Fruit fly (Drosophila melanogaster) whole organism, embryonic: ENCODE measurements around the gene sqh.

ENCODE experiments used
- Asciz ChIP-seq: fragments of 200-800 bp; sonication (Bioruptor generic); optimal IDR thresholded peaks from 2 replicates; lab custom pipeline; 2017; ENCODE audit warnings: missing biosample characterization, mild to moderate bottlenecking, missing genetic modification characterization, missing genetic modification reagents
- Bdp1 ChIP-seq: fragments of 200-800 bp; sonication (Bioruptor generic); optimal IDR thresholded peaks from 3 replicates; lab custom pipeline; 2016; ENCODE audit warnings: missing biosample characterization, missing genetic modification characterization
- CG10321 ChIP-seq: fragments of 200-800 bp; sonication (Bioruptor generic); IDR thresholded peaks from 2 replicates; pipeline ENCODE4 v1.3.6; 2022; ENCODE audit warnings: missing biosample characterization, missing genetic modification characterization
- CG10366 ChIP-seq: fragments of 200-800 bp; sonication (Bioruptor generic); IDR thresholded peaks from 2 replicates; pipeline ENCODE4 v1.3.6; 2022; ENCODE audit warnings: missing biosample characterization, missing genetic modification characterization
- CG10565 ChIP-seq: fragments of 200-800 bp; sonication (Bioruptor generic); optimal IDR thresholded peaks from 3 replicates; lab custom pipeline; 2016; ENCODE audit warnings: missing biosample characterization, mild to moderate bottlenecking, missing genetic modification characterization
- CG10654 ChIP-seq: fragments of 200-800 bp; sonication (Bioruptor generic); optimal IDR thresholded peaks from 2 replicates; lab custom pipeline; 2016; ENCODE audit warnings: missing biosample characterization, missing genetic modification characterization
- CG10959 ChIP-seq: fragments of 200-800 bp; sonication (Bioruptor generic); IDR thresholded peaks from 2 replicates; pipeline ENCODE4 v1.3.6; 2022; ENCODE audit warnings: missing biosample characterization, missing genetic modification characterization
- CG11247 ChIP-seq: fragments of 200-800 bp; sonication (Bioruptor generic); IDR thresholded peaks from 2 replicates; pipeline ENCODE4 v1.3.6; 2022; ENCODE audit warnings: missing biosample characterization, missing genetic modification characterization
- CG11398 ChIP-seq: fragments of 200-800 bp; sonication (Bioruptor generic); optimal IDR thresholded peaks from 2 replicates; lab custom pipeline; 2016; ENCODE audit warnings: missing biosample characterization, missing genetic modification characterization
- CG11456 ChIP-seq: fragments of 200-800 bp; sonication (Bioruptor generic); IDR thresholded peaks from 3 replicates; pipeline ENCODE4 v1.3.6; 2022; ENCODE audit warnings: missing biosample characterization, missing genetic modification characterization
- CG12299 ChIP-seq: fragments of 200-800 bp; sonication (Bioruptor generic); optimal IDR thresholded peaks from 2 replicates; lab custom pipeline; 2018; ENCODE audit warnings: missing biosample characterization, mild to moderate bottlenecking, missing genetic modification characterization
- CG1233 ChIP-seq: fragments of 200-800 bp; sonication (Bioruptor generic); optimal IDR thresholded peaks from 4 replicates; lab custom pipeline; 2018; ENCODE audit warnings: missing biosample characterization, mild to moderate bottlenecking, missing genetic modification characterization
- CG14441 ChIP-seq: fragments of 200-800 bp; sonication (Bioruptor generic); IDR thresholded peaks from 2 replicates; pipeline ENCODE4 v1.3.6; 2022; ENCODE audit warnings: missing biosample characterization, missing genetic modification characterization
- CG14860 ChIP-seq: fragments of 200-800 bp; sonication (Bioruptor generic); IDR thresholded peaks from 3 replicates; pipeline ENCODE4 v1.3.6; 2022; ENCODE audit warnings: missing biosample characterization, missing genetic modification characterization; ENCODE audit not compliant: partially characterized antibody
- CG15514 ChIP-seq: fragments of 200-800 bp; sonication (Bioruptor generic); optimal IDR thresholded peaks from 3 replicates; lab custom pipeline; 2017; ENCODE audit warnings: missing biosample characterization, missing genetic modification characterization, mild to moderate bottlenecking, moderate library complexity, missing genetic modification reagents
- CG15696 ChIP-seq: fragments of 200-800 bp; sonication (Bioruptor generic); optimal IDR thresholded peaks from 2 replicates; lab custom pipeline; 2019; ENCODE audit warnings: missing biosample characterization, mild to moderate bottlenecking, missing genetic modification characterization, moderate library complexity
- CG17385 ChIP-seq: fragments of 200-800 bp; sonication (Bioruptor generic); optimal IDR thresholded peaks from 3 replicates; lab custom pipeline; 2018; ENCODE audit warnings: missing biosample characterization, mild to moderate bottlenecking, missing genetic modification characterization
- CG2120 ChIP-seq: fragments of 200-800 bp; sonication (Bioruptor generic); optimal IDR thresholded peaks from 3 replicates; lab custom pipeline; 2016; ENCODE audit warnings: missing biosample characterization, missing genetic modification characterization
- CG2129 ChIP-seq: fragments of 200-800 bp; sonication (Bioruptor generic); IDR thresholded peaks from 2 replicates; pipeline ENCODE4 v1.3.6; 2022; ENCODE audit warnings: missing biosample characterization, missing genetic modification characterization; ENCODE audit not compliant: partially characterized antibody
- CG31224 ChIP-seq: fragments of 200-800 bp; sonication (Bioruptor generic); IDR thresholded peaks from 2 replicates; pipeline ENCODE4 v1.3.6; 2022; ENCODE audit warnings: missing biosample characterization, missing genetic modification characterization
- CG4282 ChIP-seq: fragments of 200-800 bp; sonication (Bioruptor generic); optimal IDR thresholded peaks from 2 replicates; lab custom pipeline; 2016; ENCODE audit warnings: missing biosample characterization, missing genetic modification characterization
- CG5245 ChIP-seq: fragments of 200-800 bp; sonication (Bioruptor generic); optimal IDR thresholded peaks from 3 replicates; lab custom pipeline; 2016; ENCODE audit warnings: missing biosample characterization, missing genetic modification characterization
- CG6654 ChIP-seq: fragments of 200-800 bp; sonication (Bioruptor generic); optimal IDR thresholded peaks from 2 replicates; lab custom pipeline; 2017; ENCODE audit warnings: missing biosample characterization, mild to moderate bottlenecking, missing genetic modification characterization
- CG6854 ChIP-seq: fragments of 200-800 bp; sonication (Bioruptor generic); optimal IDR thresholded peaks from 3 replicates; lab custom pipeline; 2017; ENCODE audit warnings: missing biosample characterization, mild to moderate bottlenecking, missing genetic modification characterization
- CG7271 ChIP-seq: fragments of 200-800 bp; sonication (Bioruptor generic); optimal IDR thresholded peaks from 2 replicates; lab custom pipeline; 2018; ENCODE audit warnings: missing biosample characterization, mild to moderate bottlenecking, missing genetic modification characterization, moderate library complexity
- CG7839 ChIP-seq: fragments of 200-800 bp; sonication (Bioruptor generic); optimal IDR thresholded peaks from 3 replicates; lab custom pipeline; 2018; ENCODE audit warnings: missing biosample characterization, mild to moderate bottlenecking, missing genetic modification characterization, moderate library complexity
- CG8765 ChIP-seq: fragments of 200-800 bp; sonication (Bioruptor generic); IDR thresholded peaks from 2 replicates; pipeline ENCODE4 v1.3.6; 2022; ENCODE audit warnings: missing biosample characterization, missing genetic modification characterization
- Camta ChIP-seq: fragments of 200-800 bp; sonication (Bioruptor generic); optimal IDR thresholded peaks from 2 replicates; lab custom pipeline; 2016; ENCODE audit warnings: missing biosample characterization, missing genetic modification characterization
- CrebB ChIP-seq: fragments of 200-800 bp; sonication (Bioruptor generic); optimal IDR thresholded peaks from 3 replicates; lab custom pipeline; 2018; ENCODE audit warnings: missing biosample characterization, mild to moderate bottlenecking, missing genetic modification characterization
- Dref ChIP-seq: fragments of 200-800 bp; sonication (Bioruptor generic); IDR thresholded peaks from 2 replicates; pipeline ENCODE4 v1.3.6; 2022; ENCODE audit warnings: missing biosample characterization, missing genetic modification characterization
- MBD-R2 ChIP-seq: fragments of 200-800 bp; sonication (Bioruptor generic); IDR thresholded peaks from 2 replicates; pipeline ENCODE4 v1.3.6; 2022; ENCODE audit warnings: missing biosample characterization, missing genetic modification characterization
- NC2β ChIP-seq: fragments of 200-800 bp; sonication (Bioruptor generic); optimal IDR thresholded peaks from 2 replicates; lab custom pipeline; 2016; ENCODE audit warnings: missing biosample characterization, missing genetic modification characterization
- Opbp ChIP-seq: fragments of 200-800 bp; sonication (Bioruptor generic); IDR thresholded peaks from 3 replicates; pipeline ENCODE4 v1.3.6; 2022; ENCODE audit warnings: missing biosample characterization, missing genetic modification characterization; ENCODE audit not compliant: partially characterized antibody
- Sin3A ChIP-seq: fragments of >200 bp; optimal IDR thresholded peaks from 2 replicates; lab custom pipeline; 2018
- chif ChIP-seq, 2 experiments: fragments of 200-800 bp; sonication (Bioruptor generic); optimal IDR thresholded peaks; 3 replicates each; lab custom pipeline; 2016; ENCODE audit warnings: missing biosample characterization in 2 of 2, missing genetic modification characterization in 2 of 2
- crp ChIP-seq, 2 experiments: fragments of 200-800 bp; sonication (Bioruptor generic); optimal IDR thresholded peaks; 2 replicates in 1 of 2; 3 replicates in 1 of 2; lab custom pipeline; 2017; ENCODE audit warnings: missing biosample characterization in 2 of 2, missing genetic modification characterization in 2 of 2, mild to moderate bottlenecking in 1 of 2, moderate library complexity in 1 of 2
- fd102C ChIP-seq: fragments of 200-800 bp; sonication (Bioruptor generic); optimal IDR thresholded peaks from 2 replicates; lab custom pipeline; 2018; ENCODE audit warnings: missing biosample characterization, mild to moderate bottlenecking, missing genetic modification characterization, moderate library complexity
- insv ChIP-seq, 2 experiments: fragments of 200-800 bp; sonication (Bioruptor generic); optimal IDR thresholded peaks; 3 replicates each; lab custom pipeline; 2016 to 2018; ENCODE audit warnings: missing biosample characterization in 2 of 2, missing genetic modification characterization in 2 of 2
- jumu ChIP-seq: fragments of 200-800 bp; sonication (Bioruptor generic); optimal IDR thresholded peaks from 3 replicates; lab custom pipeline; 2016; ENCODE audit warnings: missing biosample characterization, missing genetic modification characterization
- lilli ChIP-seq: fragments of 200-800 bp; sonication (Bioruptor generic); optimal IDR thresholded peaks from 3 replicates; lab custom pipeline; 2016; ENCODE audit warnings: missing biosample characterization, missing genetic modification characterization
- nerfin-2 ChIP-seq: fragments of 200-800 bp; sonication (Bioruptor generic); IDR thresholded peaks from 2 replicates; pipeline ENCODE4 v1.3.6; 2022; ENCODE audit warnings: missing biosample characterization, missing genetic modification characterization; ENCODE audit not compliant: partially characterized antibody
- pita ChIP-seq: fragments of 200-800 bp; sonication (Bioruptor generic); optimal IDR thresholded peaks from 2 replicates; lab custom pipeline; 2017; ENCODE audit warnings: missing biosample characterization, mild to moderate bottlenecking, missing genetic modification characterization
- repo ChIP-seq: fragments of 200-800 bp; sonication (Bioruptor generic); optimal IDR thresholded peaks from 2 replicates; lab custom pipeline; 2016; ENCODE audit warnings: missing biosample characterization, missing genetic modification characterization
- sd ChIP-seq: fragments of 200-800 bp; sonication (Bioruptor generic); optimal IDR thresholded peaks from 3 replicates; lab custom pipeline; 2018; ENCODE audit warnings: missing biosample characterization, mild to moderate bottlenecking, missing genetic modification characterization, moderate library complexity
- so ChIP-seq: fragments of 200-800 bp; sonication (Bioruptor generic); IDR thresholded peaks from 3 replicates; pipeline ENCODE4 v1.3.6; 2022; ENCODE audit warnings: missing biosample characterization, missing genetic modification characterization
- sob ChIP-seq: fragments of 200-800 bp; sonication (Bioruptor generic); IDR thresholded peaks from 2 replicates; pipeline ENCODE4 v1.3.6; 2022; ENCODE audit warnings: missing biosample characterization, missing genetic modification characterization
- sug ChIP-seq: fragments of 200-800 bp; optimal IDR thresholded peaks from 2 replicates; lab custom pipeline; 2019; ENCODE audit warnings: missing biosample characterization, mild to moderate bottlenecking, missing genetic modification characterization, moderate library complexity
- wor ChIP-seq: fragments of 200-800 bp; sonication (Bioruptor generic); IDR thresholded peaks from 2 replicates; pipeline ENCODE4 v1.3.6; 2022; ENCODE audit warnings: missing biosample characterization, missing genetic modification characterization

Gene sqh

DNA sequence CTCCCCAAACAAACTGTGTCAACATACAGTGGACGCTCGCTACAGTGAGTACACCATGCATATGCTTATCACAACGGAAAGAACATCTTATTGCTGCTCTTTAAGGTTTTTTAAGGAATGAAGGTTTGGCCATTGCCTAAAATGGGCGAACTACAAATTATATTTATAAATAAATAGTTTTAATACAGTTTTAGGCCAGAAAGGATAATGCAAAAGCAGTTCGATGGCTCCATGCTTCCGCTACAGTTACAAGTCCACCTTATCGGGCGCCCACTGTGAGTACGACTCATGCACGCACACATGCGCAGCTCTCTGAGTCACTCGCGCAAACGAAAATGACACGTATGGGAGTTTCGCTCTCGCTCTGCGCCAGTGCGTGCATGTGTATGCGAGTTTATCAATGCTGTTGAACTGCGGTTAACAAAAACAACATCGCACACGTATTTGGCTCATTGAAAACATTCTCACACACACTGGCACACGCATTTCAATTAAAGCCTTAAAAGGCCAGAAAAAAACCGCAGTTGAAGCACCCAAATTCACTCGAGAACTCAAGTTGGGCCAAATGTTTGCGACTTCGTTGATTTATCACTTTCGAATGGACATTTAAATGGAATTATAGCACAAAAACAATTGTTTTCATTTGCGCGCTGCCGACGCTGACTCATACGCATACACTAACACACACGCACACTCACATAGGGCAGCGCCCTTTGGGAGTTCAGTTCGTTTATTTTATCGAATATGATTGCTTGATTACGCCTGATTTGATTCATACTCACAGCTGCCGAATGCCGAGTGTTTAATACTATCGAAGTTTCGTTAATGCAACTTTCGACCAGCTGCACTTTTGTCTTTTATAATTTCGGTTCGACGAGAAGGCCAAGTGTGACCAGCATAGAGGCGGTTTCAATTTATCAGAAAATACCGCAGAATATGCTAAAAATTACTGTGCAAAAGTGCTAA is at the start of gene sqh (continued):
- TF ChIP-seq CrebB (tag; lab: Kevin White, UChicago) (peak; percentile 83), CG2120 (GFP tag; lab: Kevin White, UChicago) (peak; percentile 83), CG15696 (tag; lab: Kevin White, UChicago) (peak; percentile 76), pita (no peak), MBD-R2 (peak; percentile 68), CG10959 (peak; percentile 66), repo (GFP tag; lab: Kevin White, UChicago) (peak; percentile 19), CG11247 (GFP tag; lab: Robert Waterston, UW) (peak; percentile 74), insv (GFP tag; optimal IDR thresholded peaks at IDR 0.05; lab: Kevin White, UChicago) (peak in 1 of 2 experiments; percentile 58), CG7271 (tag; lab: Kevin White, UChicago) (no peak), CG10366 (GFP tag; lab: Robert Waterston, UW) (peak; percentile 89), lilli (GFP tag; lab: Kevin White, UChicago) (peak; percentile 85), NC2β (GFP tag; lab: Kevin White, UChicago) (no peak), so (peak; percentile 87; the same call in 1 of the 3 replicates), CG11456 (GFP tag; lab: Robert Waterston, UW) (peak; percentile 89), Sin3A (lab: Kevin White, UChicago) (no peak), CG10321 (GFP tag; lab: Robert Waterston, UW) (peak; percentile 63; the same call in 1 of the 2 replicates), CG8765 (peak; percentile 70; the same call in 1 of the 2 replicates), fd102C (no peak), sd (peak; percentile 86), CG7839 (peak; percentile 92), CG6654 (GFP tag; lab: Kevin White, UChicago) (peak; percentile 39), sob (GFP tag; lab: Robert Waterston, UW) (peak; percentile 91), chif (GFP tag; optimal IDR thresholded peaks at IDR 0.05; lab: Kevin White, UChicago) (peak; percentile 30 to 61), CG10654 (GFP tag; lab: Kevin White, UChicago) (peak; percentile 72), CG17385 (peak; percentile 84), CG14860 (GFP tag; lab: Robert Waterston, UW) (no peak), sug (peak; percentile 86), Asciz (GFP tag; lab: Kevin White, UChicago) (peak; percentile 78), CG31224 (GFP tag; lab: Robert Waterston, UW) (peak; percentile 83), crp (GFP tag; optimal IDR thresholded peaks at IDR 0.05; lab: Kevin White, UChicago) (peak in 1 of 2 experiments; percentile 48), CG5245 (GFP tag; lab: Kevin White, UChicago) (peak; percentile 58), CG6854 (GFP tag; lab: Kevin White, UChicago) (peak; percentile 76), nerfin-2 (GFP tag; lab: Robert Waterston, UW) (no peak), CG4282 (GFP tag; lab: Kevin White, UChicago) (no peak), CG1233 (GFP tag; lab: Kevin White, UChicago) (peak; percentile 84), Bdp1 (GFP tag; lab: Kevin White, UChicago) (peak; percentile 24), Camta (GFP tag; lab: Kevin White, UChicago) (peak; percentile 20), CG2129 (GFP tag; lab: Robert Waterston, UW) (no peak), jumu (GFP tag; lab: Kevin White, UChicago) (no peak), CG15514 (GFP tag; lab: Kevin White, UChicago) (peak; percentile 68), Opbp (GFP tag; lab: Robert Waterston, UW) (no peak), wor (GFP tag; lab: Robert Waterston, UW) (peak; percentile 81), CG10565 (GFP tag; lab: Kevin White, UChicago) (no peak), Dref (GFP tag; lab: Robert Waterston, UW) (0 out of 2 replicates have a peak, but pooled peaks have one; percentile 19), CG14441 (GFP tag; lab: Robert Waterston, UW) (peak; percentile 92), CG11398 (no peak), CG12299 (peak; percentile 82)
